Worm (Caenorhabditis elegans): Measurements from ENCODE around the gene pges-2.

DNA sequence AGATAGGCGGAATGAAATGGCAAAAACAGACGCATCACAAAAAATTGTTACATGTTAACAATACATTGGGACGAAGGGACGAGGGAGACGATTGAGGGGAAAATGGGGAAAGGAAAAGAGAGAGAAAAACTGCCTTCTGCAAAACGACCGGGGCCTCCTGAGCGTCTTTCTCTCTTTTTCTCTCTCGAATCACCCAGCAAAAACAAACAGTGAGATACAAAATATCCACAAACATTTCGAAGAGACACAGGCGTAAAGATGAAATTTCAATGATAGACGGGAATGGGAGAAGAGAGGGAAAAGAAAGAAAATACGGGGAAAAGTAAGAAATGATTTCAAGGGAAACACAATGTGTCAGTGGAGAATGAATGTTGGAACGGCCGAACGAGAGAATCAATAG lies 21.6 kb downstream of the pges-2 start:
- no peak for TF ChIP-seq ztf-23 (GFP tag; IDR thresholded peaks at IDR 0.05)
- no peak for TF ChIP-seq flt-1 (GFP tag; IDR thresholded peaks at IDR 0.05)
- no peak for TF ChIP-seq tab-1 (GFP tag; IDR thresholded peaks at IDR 0.05)
- TF ChIP-seq ref-1 (GFP tag; conservative IDR thresholded peaks at IDR 0.05) = no peak
- no peak for TF ChIP-seq klf-2 (GFP tag; conservative IDR thresholded peaks at IDR 0.05)
- TF ChIP-seq cog-1 (tag; optimal IDR thresholded peaks at IDR 0.05) = no peak
- TF ChIP-seq T22C8.4 (GFP tag; IDR thresholded peaks at IDR 0.05) = no peak
- TF ChIP-seq ztf-29 (GFP tag; IDR thresholded peaks at IDR 0.05) = no peak
